Worm (Caenorhabditis elegans) whole organism, mixed stage, embryonic: Measurements from ENCODE around the gene F22F4.9.
A peak's percentile ranks its signal among the peaks of the same experiment; 100 is the strongest.

Experiments
- M03D4.4 ChIP-seq: sonication (generic microtip); optimal IDR thresholded peaks from 2 replicates; lab custom pipeline; 2017; ENCODE audit warnings: mild to moderate bottlenecking, missing genetic modification characterization, missing compliant biosample characterization
- bed-3 ChIP-seq: fragments of 200-800 bp; sonication (Bioruptor generic); optimal IDR thresholded peaks from 3 replicates; lab custom pipeline; 2018; ENCODE audit warnings: mild to moderate bottlenecking, missing genetic modification characterization, moderate library complexity, missing compliant biosample characterization
- blmp-1 ChIP-seq: fragments of 150-350 bp; optimal IDR thresholded peaks from 2 replicates; lab custom pipeline; 2014; ENCODE audit warnings: missing biosample characterization, missing genetic modification characterization
- ceh-43 ChIP-seq: fragments of 200-800 bp; sonication (Bioruptor generic); optimal IDR thresholded peaks from 2 replicates; lab custom pipeline; 2018; ENCODE audit warnings: mild to moderate bottlenecking, missing genetic modification characterization, moderate library complexity, missing compliant biosample characterization
- ces-1 ChIP-seq: fragments of 150-350 bp; optimal IDR thresholded peaks from 2 replicates; lab custom pipeline; 2014; ENCODE audit warnings: missing biosample characterization, missing genetic modification reagents, missing genetic modification characterization
- cnd-1 ChIP-seq: fragments of 200-800 bp; sonication (Bioruptor generic); optimal IDR thresholded peaks from 2 replicates; lab custom pipeline; 2018; ENCODE audit warnings: mild to moderate bottlenecking, missing genetic modification characterization, missing compliant biosample characterization
- drap-1 ChIP-seq: fragments of 200-800 bp; sonication (Bioruptor generic); optimal IDR thresholded peaks from 3 replicates; lab custom pipeline; 2018; ENCODE audit warnings: mild to moderate bottlenecking, missing genetic modification characterization, missing compliant biosample characterization
- elt-1 ChIP-seq: sonication (generic microtip); optimal IDR thresholded peaks from 2 replicates; lab custom pipeline; 2017; ENCODE audit warnings: missing genetic modification characterization, mild to moderate bottlenecking, missing compliant biosample characterization, antibody characterized with exemption, moderate library complexity, borderline replicate concordance; ENCODE audit not compliant: insufficient read depth
- elt-3 ChIP-seq: fragments of 150-350 bp; optimal IDR thresholded peaks from 2 replicates; lab custom pipeline; 2014; ENCODE audit warnings: missing biosample characterization, missing genetic modification characterization
- flh-1 ChIP-seq: fragments of 200-800 bp; sonication (Bioruptor generic); optimal IDR thresholded peaks from 2 replicates; lab custom pipeline; 2018; ENCODE audit warnings: mild to moderate bottlenecking, missing genetic modification characterization, moderate library complexity, missing compliant biosample characterization
- ham-2 ChIP-seq: fragments of 200-800 bp; sonication (Bioruptor generic); optimal IDR thresholded peaks from 2 replicates; lab custom pipeline; 2018; ENCODE audit warnings: mild to moderate bottlenecking, missing genetic modification characterization, missing compliant biosample characterization
- lin-13 ChIP-seq: fragments of 150-350 bp; optimal IDR thresholded peaks from 2 replicates; lab custom pipeline; 2014; ENCODE audit warnings: missing biosample characterization, missing genetic modification characterization
- lin-32 ChIP-seq: fragments of 200-800 bp; sonication (Bioruptor generic); optimal IDR thresholded peaks from 2 replicates; lab custom pipeline; 2018; ENCODE audit warnings: mild to moderate bottlenecking, missing genetic modification characterization, missing compliant biosample characterization
- lsy-2 ChIP-seq: fragments of 150-350 bp; optimal IDR thresholded peaks from 2 replicates; lab custom pipeline; 2014; ENCODE audit warnings: missing biosample characterization, missing genetic modification characterization
- mab-5 ChIP-seq: fragments of 150-350 bp; optimal IDR thresholded peaks from 2 replicates; lab custom pipeline; 2014; ENCODE audit warnings: missing biosample characterization, missing genetic modification characterization
- mep-1 ChIP-seq: fragments of 150-350 bp; optimal IDR thresholded peaks from 2 replicates; lab custom pipeline; 2017; ENCODE audit warnings: missing biosample characterization, missing genetic modification reagents, missing genetic modification characterization, inconsistent platforms
- mls-2 ChIP-seq: sonication (generic microtip); optimal IDR thresholded peaks from 2 replicates; lab custom pipeline; 2016; ENCODE audit warnings: mild to moderate bottlenecking, missing genetic modification characterization, moderate library complexity, missing compliant biosample characterization
- nhr-12 ChIP-seq: fragments of 150-350 bp; optimal IDR thresholded peaks from 2 replicates; lab custom pipeline; 2014; ENCODE audit warnings: missing biosample characterization, missing genetic modification characterization
- nhr-2 ChIP-seq: fragments of 150-350 bp; optimal IDR thresholded peaks from 2 replicates; lab custom pipeline; 2014; ENCODE audit warnings: missing biosample characterization, missing genetic modification characterization
- nhr-237 ChIP-seq: fragments of 150-350 bp; optimal IDR thresholded peaks from 2 replicates; lab custom pipeline; 2014; ENCODE audit warnings: missing biosample characterization, missing genetic modification characterization
- nhr-28 ChIP-seq: fragments of 150-350 bp; optimal IDR thresholded peaks from 2 replicates; lab custom pipeline; 2014; ENCODE audit warnings: missing biosample characterization, missing genetic modification characterization
- nhr-76 ChIP-seq: sonication (generic microtip); optimal IDR thresholded peaks from 2 replicates; lab custom pipeline; 2017; ENCODE audit warnings: missing biosample characterization, missing genetic modification characterization
- pha-4 ChIP-seq: fragments of 150-350 bp; optimal IDR thresholded peaks from 2 replicates; lab custom pipeline; 2018; ENCODE audit warnings: missing biosample characterization, missing genetic modification reagents, missing genetic modification characterization
- sem-2 ChIP-seq: fragments of 200-800 bp; sonication (Bioruptor generic); optimal IDR thresholded peaks from 2 replicates; lab custom pipeline; 2018; ENCODE audit warnings: mild to moderate bottlenecking, missing genetic modification characterization, missing compliant biosample characterization
- snpc-4 ChIP-seq: fragments of 150-350 bp; optimal IDR thresholded peaks from 2 replicates; lab custom pipeline; 2014; ENCODE audit warnings: missing biosample characterization, missing genetic modification characterization
- sptf-1 ChIP-seq: sonication (generic microtip); optimal IDR thresholded peaks from 2 replicates; lab custom pipeline; 2017; ENCODE audit warnings: mild to moderate bottlenecking, missing genetic modification characterization, moderate library complexity, missing compliant biosample characterization
- unc-120 ChIP-seq: sonication (generic microtip); optimal IDR thresholded peaks from 2 replicates; lab custom pipeline; 2017; ENCODE audit warnings: missing genetic modification characterization, missing compliant biosample characterization; ENCODE audit not compliant: poor library complexity, severe bottlenecking
- unc-62 ChIP-seq: fragments of 150-350 bp; optimal IDR thresholded peaks from 2 replicates; lab custom pipeline; 2014; ENCODE audit warnings: missing biosample characterization, missing genetic modification reagents, missing genetic modification characterization
- zip-8 ChIP-seq: fragments of 150-350 bp; optimal IDR thresholded peaks from 2 replicates; lab custom pipeline; 2014; ENCODE audit warnings: missing biosample characterization, missing genetic modification characterization
- ztf-11 ChIP-seq: fragments of 150-350 bp; optimal IDR thresholded peaks from 2 replicates; lab custom pipeline; 2014; ENCODE audit warnings: missing biosample characterization, missing genetic modification characterization

Gene F22F4.9

ce11 chrX:5975228-5975627 is 24.1 kb downstream of the F22F4.9 start:
- no peak for TF ChIP-seq flh-1 (GFP tag; lab: Kevin White, UChicago)
- peak; percentile 93 for TF ChIP-seq ces-1 (GFP tag; lab: Kevin White, UChicago)
- TF ChIP-seq, all 35 proteins: peak for 1

- TF ChIP-seq lin-13 (tag; lab: Kevin White, UChicago): no peak
- no peak for TF ChIP-seq ztf-11 (tag; lab: Kevin White, UChicago)
- no peak for TF ChIP-seq cnd-1 (tag; lab: Kevin White, UChicago)
- TF ChIP-seq snpc-4: no peak
- TF ChIP-seq ham-2 (GFP tag; lab: Kevin White, UChicago): no peak
- no peak for TF ChIP-seq nhr-12 (tag; lab: Kevin White, UChicago)
- TF ChIP-seq mab-5: no peak
- no peak for TF ChIP-seq nhr-237 (tag; lab: Kevin White, UChicago)
- no peak for TF ChIP-seq nhr-2 (tag; lab: Kevin White, UChicago)
- TF ChIP-seq lsy-2 (tag; lab: Kevin White, UChicago): no peak
- no peak for TF ChIP-seq mls-2 (tag; lab: Kevin White, UChicago)
- no peak for TF ChIP-seq ces-1 (GFP tag; lab: Kevin White, UChicago)
- no peak for TF ChIP-seq mep-1 (tag; lab: Kevin White, UChicago)
- TF ChIP-seq unc-62 (GFP tag; lab: Kevin White, UChicago): no peak
- TF ChIP-seq sem-2 (GFP tag; lab: Kevin White, UChicago): no peak
- no peak for TF ChIP-seq blmp-1 (tag; lab: Kevin White, UChicago)
- no peak for TF ChIP-seq elt-1 (tag; lab: Kevin White, UChicago)
- TF ChIP-seq elt-3 (tag; lab: Kevin White, UChicago): no peak
- no peak for TF ChIP-seq sptf-1 (tag; lab: Kevin White, UChicago)
Observed at ce11 chrX:5972212-5972611, 27.1 kb downstream of the F22F4.9 start.

ce11 chrX:5962560-5962959 is 36.7 kb downstream of the F22F4.9 start:
- TF ChIP-seq lsy-2 (tag; lab: Kevin White, UChicago): no peak
- no peak for TF ChIP-seq elt-1 (tag; lab: Kevin White, UChicago)
- no peak for TF ChIP-seq lin-32 (GFP tag; lab: Kevin White, UChicago)
- no peak for TF ChIP-seq drap-1 (GFP tag; lab: Kevin White, UChicago)
- TF ChIP-seq nhr-12 (tag; lab: Kevin White, UChicago): no peak
- no peak for TF ChIP-seq bed-3 (GFP tag; lab: Kevin White, UChicago)
- no peak for TF ChIP-seq ceh-43 (GFP tag; lab: Kevin White, UChicago)
- no peak for TF ChIP-seq nhr-28
- no peak for TF ChIP-seq sem-2 (GFP tag; lab: Kevin White, UChicago)
- no peak for TF ChIP-seq ztf-11 (tag; lab: Kevin White, UChicago)
- no peak for TF ChIP-seq ham-2 (GFP tag; lab: Kevin White, UChicago)
- no peak for TF ChIP-seq mls-2 (tag; lab: Kevin White, UChicago)
- no peak for TF ChIP-seq mab-5
- TF ChIP-seq, all 35 proteins: peak for 0

- no peak for TF ChIP-seq nhr-76 (tag; lab: Kevin White, UChicago)
- TF ChIP-seq unc-120 (tag; lab: Kevin White, UChicago): no peak
- no peak for TF ChIP-seq M03D4.4
- TF ChIP-seq pha-4 (tag; lab: Kevin White, UChicago): no peak
- TF ChIP-seq nhr-28: no peak
- TF ChIP-seq nhr-12 (tag; lab: Kevin White, UChicago): no peak
- TF ChIP-seq nhr-237 (tag; lab: Kevin White, UChicago): no peak
- TF ChIP-seq ceh-43 (GFP tag; lab: Kevin White, UChicago): no peak
- TF ChIP-seq unc-62 (GFP tag; lab: Kevin White, UChicago): no peak
Observed at ce11 chrX:5960872-5961271, 38.4 kb downstream of the F22F4.9 start.

ce11 chrX:5958815-5959214 is 40.5 kb downstream of the F22F4.9 start, which contains the start of gene R07E4.1:
Gene R07E4.1 (plus strand): TSS chrX:5959115.
- TF ChIP-seq blmp-1 (tag; lab: Kevin White, UChicago) (no peak), elt-3 (tag; lab: Kevin White, UChicago) (no peak), elt-1 (tag; lab: Kevin White, UChicago) (no peak), zip-8 (tag; lab: Kevin White, UChicago) (no peak), drap-1 (GFP tag; lab: Kevin White, UChicago) (no peak), lin-13 (tag; lab: Kevin White, UChicago) (no peak), nhr-12 (tag; lab: Kevin White, UChicago) (no peak), nhr-28 (no peak), ham-2 (GFP tag; lab: Kevin White, UChicago) (no peak), lin-32 (GFP tag; lab: Kevin White, UChicago) (no peak), nhr-76 (tag; lab: Kevin White, UChicago) (no peak), nhr-2 (tag; lab: Kevin White, UChicago) (no peak), pha-4 (tag; lab: Kevin White, UChicago) (no peak), ztf-11 (tag; lab: Kevin White, UChicago) (no peak)
- TF ChIP-seq, all 35 proteins: peak for 0
